Fruit fly (Drosophila melanogaster): Measurements from ENCODE around the gene COX5A.
A peak's percentile ranks its signal among the peaks of the same experiment; 100 is the strongest.

COX5A gene

DNA sequence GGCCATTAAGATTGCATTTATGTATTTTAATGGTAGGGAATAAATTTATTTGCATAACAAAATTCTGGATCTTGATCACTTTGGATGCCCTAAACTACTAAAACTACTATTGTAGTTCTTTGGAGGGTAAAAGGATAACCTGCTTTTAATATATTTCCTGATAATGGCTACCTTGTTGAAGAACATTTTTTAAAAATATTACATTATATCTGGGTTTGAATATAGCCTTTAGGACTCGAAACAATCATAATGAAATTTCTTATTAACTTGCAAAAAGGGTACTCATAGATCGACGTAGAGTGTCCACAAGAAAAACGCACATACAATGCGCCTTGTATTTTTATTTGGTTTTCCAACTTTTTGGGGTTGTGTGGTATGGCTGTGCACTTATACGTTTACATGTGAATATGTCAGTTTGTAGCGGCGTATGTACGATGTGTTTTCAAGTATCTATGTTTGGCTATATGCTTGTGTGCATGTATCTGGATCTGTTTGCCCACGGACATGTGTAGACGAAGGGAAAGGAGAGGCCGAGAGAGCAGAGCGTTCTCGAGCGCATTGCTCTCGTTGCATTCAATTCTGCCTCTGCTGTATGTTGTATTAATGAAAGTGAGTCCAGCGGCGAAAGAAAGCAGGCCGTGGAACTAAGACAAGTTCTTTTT lies 39.7 kb upstream of the COX5A start (continued):
- TF ChIP-seq ato (GFP tag; IDR thresholded peaks at IDR 0.05; ENCODE audit: partially characterized antibody): no peak
- peak; percentile 61 for TF ChIP-seq Lpt (GFP tag; optimal IDR thresholded peaks at IDR 0.05)
- no peak for TF ChIP-seq br (optimal IDR thresholded peaks at IDR 0.05)
- no peak for TF ChIP-seq exex (tag; optimal IDR thresholded peaks at IDR 0.05)
- peak; percentile 72 for TF ChIP-seq NC2β (GFP tag; optimal IDR thresholded peaks at IDR 0.05)
- no peak for TF ChIP-seq Hr39 (optimal IDR thresholded peaks at IDR 0.05)
- TF ChIP-seq bbx (GFP tag; IDR thresholded peaks at IDR 0.05; ENCODE audit: partially characterized antibody): no peak
- TF ChIP-seq CG17802 (tag; optimal IDR thresholded peaks at IDR 0.05): peak; percentile 44
- no peak for TF ChIP-seq CG6683 (GFP tag; optimal IDR thresholded peaks at IDR 0.05)
- TF ChIP-seq seq (GFP tag; IDR thresholded peaks at IDR 0.05): no peak
- no peak for TF ChIP-seq Lim3 (GFP tag; IDR thresholded peaks at IDR 0.05)
- no peak for TF ChIP-seq Bgb (GFP tag; IDR thresholded peaks at IDR 0.05; ENCODE audit: partially characterized antibody)
- TF ChIP-seq stc (GFP tag; IDR thresholded peaks at IDR 0.05): peak; percentile 22; the same call in 1 of the 2 replicates
- no peak for TF ChIP-seq Oaz (GFP tag; IDR thresholded peaks at IDR 0.05)
- peak; percentile 48; the same call in 1 of the 3 replicates for TF ChIP-seq ken (GFP tag; IDR thresholded peaks at IDR 0.05)
- peak in 1 of 2 experiments; percentile 93 for TF ChIP-seq eve (GFP tag; optimal IDR thresholded peaks at IDR 0.05)
- no peak for TF ChIP-seq CG13287 (GFP tag; IDR thresholded peaks at IDR 0.05; ENCODE audit: partially characterized antibody)
- TF ChIP-seq CG3838 (GFP tag; optimal IDR thresholded peaks at IDR 0.05): peak; percentile 59
- TF ChIP-seq z (GFP tag; IDR thresholded peaks at IDR 0.05): no peak
- no peak for TF ChIP-seq zf30C (GFP tag; optimal IDR thresholded peaks at IDR 0.05)
- peak; percentile 88 for TF ChIP-seq Ets65A (GFP tag)
- TF ChIP-seq gcm (GFP tag; optimal IDR thresholded peaks at IDR 0.05): peak; percentile 70
- TF ChIP-seq kah (GFP tag; optimal IDR thresholded peaks at IDR 0.05): no peak
- peak; percentile 63 for TF ChIP-seq HLH3B (GFP tag; IDR thresholded peaks at IDR 0.05)
- TF ChIP-seq CG10274 (GFP tag; optimal IDR thresholded peaks at IDR 0.05): peak; percentile 94
- TF ChIP-seq Dll (GFP tag; IDR thresholded peaks at IDR 0.05; ENCODE audit: partially characterized antibody): no peak
- TF ChIP-seq CG8281 (tag; optimal IDR thresholded peaks at IDR 0.05): peak; percentile 38
- peak; percentile 3 for TF ChIP-seq Ets97D (GFP tag; optimal IDR thresholded peaks at IDR 0.05)
- peak; percentile 68 for TF ChIP-seq CG3065 (GFP tag; optimal IDR thresholded peaks at IDR 0.05)
- 0 out of 4 replicates have a peak, but pooled peaks have one; percentile 22 for TF ChIP-seq chinmo (GFP tag; IDR thresholded peaks at IDR 0.05; ENCODE audit: partially characterized antibody)
- peak; percentile 86 for TF ChIP-seq CoRest (tag; optimal IDR thresholded peaks at IDR 0.05)
- TF ChIP-seq Asciz (GFP tag; optimal IDR thresholded peaks at IDR 0.05): peak; percentile 62
- TF ChIP-seq CG10267 (tag; optimal IDR thresholded peaks at IDR 0.05): peak; percentile 80
- peak; percentile 41; the same call in 1 of the 3 replicates for TF ChIP-seq CG34422 (GFP tag; IDR thresholded peaks at IDR 0.05)
- no peak for TF ChIP-seq CG16779 (GFP tag; IDR thresholded peaks at IDR 0.05)
- peak; percentile 47 for TF ChIP-seq CG15269 (tag; optimal IDR thresholded peaks at IDR 0.05)
- peak; percentile 29 for TF ChIP-seq CG10565 (GFP tag; optimal IDR thresholded peaks at IDR 0.05)
- peak; percentile 48 for TF ChIP-seq shn (GFP tag; optimal IDR thresholded peaks at IDR 0.05)
- TF ChIP-seq CG3995 (GFP tag; optimal IDR thresholded peaks at IDR 0.05): no peak
- TF ChIP-seq sens (GFP tag): peak; percentile 98
- no peak for TF ChIP-seq Hmr (GFP tag; optimal IDR thresholded peaks at IDR 0.05)
- TF ChIP-seq cato (GFP tag; optimal IDR thresholded peaks at IDR 0.05; ENCODE audit: borderline replicate concordance): peak; percentile 67
- TF ChIP-seq slou (GFP tag; optimal IDR thresholded peaks at IDR 0.05): no peak
- peak; percentile 20 for TF ChIP-seq dm (GFP tag; optimal IDR thresholded peaks at IDR 0.05)
- no peak; the same call in 2 of the 3 replicates for TF ChIP-seq CG11560 (tag; IDR thresholded peaks at IDR 0.05)
- peak; percentile 23 for TF ChIP-seq stwl (tag; optimal IDR thresholded peaks at IDR 0.05)
- peak; percentile 49 for TF ChIP-seq BtbVII (GFP tag; optimal IDR thresholded peaks at IDR 0.05)
- 0 out of 2 replicates have a peak, but pooled peaks have one; percentile 32 for TF ChIP-seq sens-2 (GFP tag; IDR thresholded peaks at IDR 0.05)
- no peak for TF ChIP-seq CG34224 (GFP tag; IDR thresholded peaks at IDR 0.05; ENCODE audit: partially characterized antibody)
- TF ChIP-seq unc-4 (GFP tag; IDR thresholded peaks at IDR 0.05; ENCODE audit: partially characterized antibody): no peak

Measured in whole organism, embryonic.